Worm (Caenorhabditis elegans) whole organism, mixed stage, embryonic: ENCODE measurements around the gene F47B10.8.

Experiments used
- mep-1 ChIP-seq: fragments of 150-350 bp; optimal IDR thresholded peaks from 2 replicates; lab custom pipeline; 2017; ENCODE audit warnings: missing biosample characterization, missing genetic modification reagents, missing genetic modification characterization, inconsistent platforms
- nhr-12 ChIP-seq: fragments of 150-350 bp; optimal IDR thresholded peaks from 2 replicates; lab custom pipeline; 2014; ENCODE audit warnings: missing biosample characterization, missing genetic modification characterization
- unc-62 ChIP-seq: fragments of 150-350 bp; optimal IDR thresholded peaks from 2 replicates; lab custom pipeline; 2014; ENCODE audit warnings: missing biosample characterization, missing genetic modification reagents, missing genetic modification characterization
- ztf-11 ChIP-seq: fragments of 150-350 bp; optimal IDR thresholded peaks from 2 replicates; lab custom pipeline; 2014; ENCODE audit warnings: missing biosample characterization, missing genetic modification characterization

ce11 chrX:10933308-10934014, 22.8 kb upstream of the F47B10.8 start:
- TF ChIP-seq ztf-11 (tag; lab: Kevin White, UChicago) (no peak), nhr-12 (tag; lab: Kevin White, UChicago) (no peak), mep-1 (no peak), unc-62 (GFP tag; lab: Kevin White, UChicago) (no peak)
